Fruit fly (Drosophila melanogaster) whole organism, pupa: ENCODE data around the gene dsd.

Source experiments
- CG14655 ChIP-seq: fragments of 200-800 bp; sonication (Bioruptor generic); optimal IDR thresholded peaks from 3 replicates; lab custom pipeline; 2017; ENCODE audit warnings: mild to moderate bottlenecking, missing biosample characterization, missing genetic modification reagents, missing genetic modification characterization
- CG15710 ChIP-seq: fragments of 200-800 bp; sonication (Bioruptor generic); optimal IDR thresholded peaks from 2 replicates; lab custom pipeline; 2018; ENCODE audit warnings: missing biosample characterization, mild to moderate bottlenecking, missing genetic modification characterization, moderate library complexity
- CG17806 ChIP-seq: fragments of 200-800 bp; sonication (Bioruptor generic); optimal IDR thresholded peaks from 2 replicates; lab custom pipeline; 2018; ENCODE audit warnings: missing biosample characterization, mild to moderate bottlenecking, missing genetic modification characterization, moderate library complexity
- CG34367 ChIP-seq: fragments of 200-800 bp; sonication (Bioruptor generic); optimal IDR thresholded peaks from 2 replicates; lab custom pipeline; 2018; ENCODE audit warnings: missing biosample characterization, mild to moderate bottlenecking, missing genetic modification characterization
- CG4496 ChIP-seq: fragments of 200-800 bp; sonication (Bioruptor generic); IDR thresholded peaks from 3 replicates; pipeline ENCODE4 v1.3.6; 2022; ENCODE audit warnings: missing biosample characterization, missing genetic modification characterization
- CG8159 ChIP-seq: fragments of 200-800 bp; sonication (Bioruptor generic); optimal IDR thresholded peaks from 3 replicates; lab custom pipeline; 2018; ENCODE audit warnings: missing biosample characterization, mild to moderate bottlenecking, missing genetic modification characterization, moderate library complexity
- CG8301 ChIP-seq: fragments of 200-800 bp; sonication (Bioruptor generic); optimal IDR thresholded peaks from 2 replicates; lab custom pipeline; 2018; ENCODE audit warnings: missing biosample characterization, mild to moderate bottlenecking, missing genetic modification characterization
- D1 ChIP-seq: fragments of 200-800 bp; sonication (Bioruptor generic); optimal IDR thresholded peaks from 2 replicates; lab custom pipeline; 2018; ENCODE audit warnings: missing biosample characterization, mild to moderate bottlenecking, missing genetic modification characterization, moderate library complexity
- EcR ChIP-seq: fragments of 200-800 bp; sonication (Bioruptor generic); optimal IDR thresholded peaks from 3 replicates; lab custom pipeline; 2019; ENCODE audit warnings: missing biosample characterization, missing genetic modification characterization, mild to moderate bottlenecking, moderate library complexity, missing genetic modification reagents
- Ets98B ChIP-seq: fragments of 200-800 bp; sonication (Bioruptor generic); IDR thresholded peaks from 2 replicates; pipeline ENCODE4 v1.3.6; 2022; ENCODE audit warnings: missing biosample characterization, missing genetic modification characterization
- Pif1A ChIP-seq: fragments of 200-800 bp; sonication (Bioruptor generic); optimal IDR thresholded peaks from 3 replicates; lab custom pipeline; 2016; ENCODE audit warnings: missing biosample characterization, missing genetic modification characterization
- Pif1B ChIP-seq: fragments of 200-800 bp; sonication (Bioruptor generic); optimal IDR thresholded peaks from 3 replicates; lab custom pipeline; 2016; ENCODE audit warnings: missing biosample characterization, missing genetic modification characterization
- fd96Ca ChIP-seq: fragments of 200-800 bp; sonication (Bioruptor generic); IDR thresholded peaks from 3 replicates; pipeline ENCODE4 v1.3.6; 2022; ENCODE audit warnings: missing biosample characterization, missing genetic modification characterization
- gl ChIP-seq: fragments of 200-800 bp; sonication (Bioruptor generic); optimal IDR thresholded peaks from 2 replicates; lab custom pipeline; 2018; ENCODE audit warnings: missing biosample characterization, mild to moderate bottlenecking, missing genetic modification characterization

DNA sequence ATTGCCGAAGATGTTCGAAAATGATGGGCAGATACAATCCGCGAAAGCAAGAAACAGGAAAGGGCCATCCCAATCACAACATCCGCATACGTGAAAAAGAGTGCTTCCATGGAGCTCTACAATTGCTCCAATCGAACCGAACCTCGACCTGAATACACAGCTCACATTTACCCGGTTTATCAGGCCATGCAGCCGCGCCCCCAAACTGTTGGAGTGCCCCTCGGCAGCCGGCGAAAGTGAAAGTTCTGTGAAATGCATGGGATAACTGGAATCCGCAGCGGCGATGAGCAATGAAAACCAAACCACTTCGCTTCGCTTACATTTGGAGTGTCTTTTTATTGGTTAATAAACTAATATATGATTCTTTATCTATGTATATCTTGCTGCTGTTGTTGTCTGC, 9.9 kb downstream of the dsd start:
- TF ChIP-seq D1 (tag; lab: Kevin White, UChicago) (no peak), fd96Ca (GFP tag; lab: Robert Waterston, UW) (no peak), CG15710 (tag; lab: Kevin White, UChicago) (no peak), EcR (no peak), CG14655 (GFP tag; lab: Kevin White, UChicago) (no peak), CG8301 (tag; lab: Kevin White, UChicago) (no peak), Ets98B (GFP tag; lab: Robert Waterston, UW) (no peak), Pif1A (GFP tag; lab: Kevin White, UChicago) (no peak), CG4496 (GFP tag; lab: Robert Waterston, UW) (no peak), CG34367 (no peak), CG17806 (tag; lab: Kevin White, UChicago) (no peak), gl (tag; lab: Kevin White, UChicago) (no peak), Pif1B (GFP tag; lab: Kevin White, UChicago) (no peak), CG8159 (no peak)
